Fruit fly (Drosophila melanogaster) whole organism, embryonic: ENCODE data around the gene maca.

ENCODE experiments used
- Atf3 ChIP-seq: fragments of 200-800 bp; sonication (Bioruptor generic); optimal IDR thresholded peaks from 3 replicates; lab custom pipeline; 2016; ENCODE audit warnings: missing biosample characterization, missing genetic modification characterization
- Atf6 ChIP-seq: fragments of 200-800 bp; sonication (Bioruptor generic); IDR thresholded peaks from 2 replicates; pipeline ENCODE4 v1.3.6; 2022; ENCODE audit warnings: missing biosample characterization, missing genetic modification characterization
- CG14014 ChIP-seq: fragments of 200-800 bp; sonication (Bioruptor generic); IDR thresholded peaks from 2 replicates; pipeline ENCODE4 v1.3.6; 2022; ENCODE audit warnings: missing biosample characterization, missing genetic modification characterization
- CG14667 ChIP-seq: fragments of 200-800 bp; sonication (Bioruptor generic); IDR thresholded peaks from 2 replicates; pipeline ENCODE4 v1.3.6; 2022; ENCODE audit warnings: missing biosample characterization, missing genetic modification characterization
- CG15479 ChIP-seq: fragments of 200-800 bp; sonication (Bioruptor generic); optimal IDR thresholded peaks from 3 replicates; lab custom pipeline; 2019; ENCODE audit warnings: missing biosample characterization, mild to moderate bottlenecking, missing genetic modification characterization, moderate library complexity
- CG2712 ChIP-seq: fragments of 200-800 bp; optimal IDR thresholded peaks from 3 replicates; lab custom pipeline; 2019; ENCODE audit warnings: missing biosample characterization, mild to moderate bottlenecking, missing genetic modification characterization, moderate library complexity
- CG3407 ChIP-seq: fragments of 200-800 bp; sonication (Bioruptor generic); optimal IDR thresholded peaks from 2 replicates; lab custom pipeline; 2018; ENCODE audit warnings: missing biosample characterization, mild to moderate bottlenecking, missing genetic modification characterization
- CG4282 ChIP-seq: fragments of 200-800 bp; sonication (Bioruptor generic); optimal IDR thresholded peaks from 2 replicates; lab custom pipeline; 2016; ENCODE audit warnings: missing biosample characterization, missing genetic modification characterization
- CG4404 ChIP-seq: fragments of 200-800 bp; sonication (Bioruptor generic); IDR thresholded peaks from 2 replicates; pipeline ENCODE4 v1.3.6; 2022; ENCODE audit warnings: missing biosample characterization, missing genetic modification characterization
- CG4820 ChIP-seq: fragments of 200-800 bp; sonication (Bioruptor generic); optimal IDR thresholded peaks from 3 replicates; lab custom pipeline; 2016; ENCODE audit warnings: missing biosample characterization, missing genetic modification characterization
- CG4854 ChIP-seq: fragments of 200-800 bp; sonication (Bioruptor generic); optimal IDR thresholded peaks from 2 replicates; lab custom pipeline; 2016; ENCODE audit warnings: missing biosample characterization, missing genetic modification characterization, inconsistent platforms
- CG5180 ChIP-seq: fragments of 200-800 bp; sonication (Bioruptor generic); optimal IDR thresholded peaks from 3 replicates; lab custom pipeline; 2017; ENCODE audit warnings: missing biosample characterization, missing genetic modification characterization, mild to moderate bottlenecking, moderate library complexity, missing genetic modification reagents
- CG6689 ChIP-seq: fragments of 200-800 bp; sonication (Bioruptor generic); IDR thresholded peaks from 2 replicates; pipeline ENCODE4 v1.3.6; 2022; ENCODE audit warnings: missing biosample characterization, missing genetic modification characterization
- CG6765 ChIP-seq: fragments of 200-800 bp; sonication (Bioruptor generic); optimal IDR thresholded peaks from 3 replicates; lab custom pipeline; 2017; ENCODE audit warnings: missing biosample characterization, mild to moderate bottlenecking, missing genetic modification characterization
- CG9215 ChIP-seq: fragments of 200-800 bp; sonication (Bioruptor generic); IDR thresholded peaks from 2 replicates; pipeline ENCODE4 v1.3.6; 2022; ENCODE audit warnings: missing biosample characterization, missing genetic modification characterization
- CG9609 ChIP-seq: fragments of 200-800 bp; sonication (Bioruptor generic); optimal IDR thresholded peaks from 3 replicates; lab custom pipeline; 2016; ENCODE audit warnings: missing biosample characterization, missing genetic modification characterization
- Dbx ChIP-seq: fragments of 200-800 bp; sonication (Bioruptor generic); IDR thresholded peaks from 3 replicates; pipeline ENCODE4 v1.3.6; 2022; ENCODE audit warnings: missing biosample characterization, missing genetic modification characterization
- Dek ChIP-seq: fragments of 200-800 bp; sonication (Bioruptor generic); optimal IDR thresholded peaks from 3 replicates; lab custom pipeline; 2019; ENCODE audit warnings: missing biosample characterization, mild to moderate bottlenecking, missing genetic modification characterization, moderate library complexity
- Dip3 ChIP-seq: fragments of 200-800 bp; sonication (Bioruptor generic); optimal IDR thresholded peaks from 3 replicates; lab custom pipeline; 2016; ENCODE audit warnings: missing biosample characterization, missing genetic modification characterization
- E2f2 ChIP-seq: fragments of 200-800 bp; sonication (Bioruptor generic); IDR thresholded peaks from 2 replicates; pipeline ENCODE4 v1.3.6; 2022; ENCODE audit warnings: missing biosample characterization, missing genetic modification characterization
- Ets97D ChIP-seq: fragments of 200-800 bp; sonication (Bioruptor generic); optimal IDR thresholded peaks from 3 replicates; lab custom pipeline; 2016; ENCODE audit warnings: missing biosample characterization, missing genetic modification characterization
- MBD-R2 ChIP-seq: fragments of 200-800 bp; sonication (Bioruptor generic); IDR thresholded peaks from 2 replicates; pipeline ENCODE4 v1.3.6; 2022; ENCODE audit warnings: missing biosample characterization, missing genetic modification characterization
- Max ChIP-seq: fragments of 200-800 bp; sonication (Bioruptor generic); optimal IDR thresholded peaks from 2 replicates; lab custom pipeline; 2016; ENCODE audit warnings: missing biosample characterization, mild to moderate bottlenecking, missing genetic modification characterization
- Med ChIP-seq: fragments of 200-800 bp; sonication (Bioruptor generic); peaks from one replicate; lab custom pipeline; 2016; ENCODE audit warnings: missing biosample characterization, missing genetic modification characterization, mild to moderate bottlenecking, inconsistent platforms, moderate library complexity
- ac ChIP-seq: fragments of 200-800 bp; sonication (Bioruptor generic); optimal IDR thresholded peaks from 3 replicates; lab custom pipeline; 2017; ENCODE audit warnings: missing biosample characterization, mild to moderate bottlenecking, missing genetic modification characterization
- bab2 ChIP-seq: fragments of 200-800 bp; sonication (Bioruptor generic); optimal IDR thresholded peaks from 2 replicates; lab custom pipeline; 2016; ENCODE audit warnings: missing biosample characterization, missing genetic modification characterization
- chif ChIP-seq, 2 experiments: fragments of 200-800 bp; sonication (Bioruptor generic); optimal IDR thresholded peaks; 3 replicates each; lab custom pipeline; 2016; ENCODE audit warnings: missing biosample characterization in 2 of 2, missing genetic modification characterization in 2 of 2
- chinmo ChIP-seq: fragments of 200-800 bp; sonication (Bioruptor generic); IDR thresholded peaks from 4 replicates; pipeline ENCODE4 v1.3.6; 2022; ENCODE audit warnings: missing biosample characterization, missing genetic modification characterization; ENCODE audit not compliant: partially characterized antibody
- cwo ChIP-seq: fragments of 200-800 bp; sonication (Bioruptor generic); optimal IDR thresholded peaks from 3 replicates; lab custom pipeline; 2017; ENCODE audit warnings: missing biosample characterization, missing genetic modification characterization, mild to moderate bottlenecking, moderate library complexity, missing genetic modification reagents
- da ChIP-seq: fragments of 200-800 bp; sonication (Bioruptor generic); optimal IDR thresholded peaks from 2 replicates; lab custom pipeline; 2016; ENCODE audit warnings: missing biosample characterization, missing genetic modification characterization
- danr ChIP-seq: fragments of 200-800 bp; sonication (Bioruptor generic); IDR thresholded peaks from 2 replicates; pipeline ENCODE4 v1.3.6; 2022; ENCODE audit warnings: missing biosample characterization, missing genetic modification characterization
- emc ChIP-seq: fragments of 200-800 bp; sonication (Bioruptor generic); optimal IDR thresholded peaks from 2 replicates; lab custom pipeline; 2016; ENCODE audit warnings: missing biosample characterization, missing genetic modification characterization
- esg ChIP-seq: fragments of 200-800 bp; sonication (Bioruptor generic); conservative IDR thresholded peaks from 2 replicates; pipeline ENCODE4 v1.3.6; 2022; ENCODE audit warnings: missing biosample characterization, missing genetic modification characterization
- gfzf ChIP-seq: fragments of 200-800 bp; sonication (Bioruptor generic); optimal IDR thresholded peaks from 2 replicates; lab custom pipeline; 2016; ENCODE audit warnings: missing biosample characterization, mild to moderate bottlenecking, missing genetic modification characterization, moderate library complexity
- klu ChIP-seq: fragments of 200-800 bp; sonication (Bioruptor generic); IDR thresholded peaks from 2 replicates; pipeline ENCODE4 v1.3.6; 2022; ENCODE audit warnings: missing biosample characterization, missing genetic modification characterization
- mirr ChIP-seq: fragments of 200-800 bp; sonication (Bioruptor generic); optimal IDR thresholded peaks from 3 replicates; lab custom pipeline; 2018; ENCODE audit warnings: missing biosample characterization, mild to moderate bottlenecking, missing genetic modification characterization
- nau ChIP-seq: fragments of 200-800 bp; sonication (Bioruptor generic); optimal IDR thresholded peaks from 3 replicates; lab custom pipeline; 2017; ENCODE audit warnings: missing biosample characterization, mild to moderate bottlenecking, missing genetic modification characterization, missing genetic modification reagents
- nom ChIP-seq: fragments of 200-800 bp; sonication (Bioruptor generic); optimal IDR thresholded peaks from 2 replicates; lab custom pipeline; 2017; ENCODE audit warnings: missing biosample characterization, missing genetic modification characterization, mild to moderate bottlenecking, moderate library complexity, missing genetic modification reagents
- ranshi ChIP-seq: fragments of 200-800 bp; sonication (Bioruptor generic); IDR thresholded peaks from 2 replicates; pipeline ENCODE4 v1.3.6; 2022; ENCODE audit warnings: missing biosample characterization, missing genetic modification characterization
- rib ChIP-seq: fragments of 200-800 bp; sonication (Bioruptor generic); IDR thresholded peaks from 2 replicates; pipeline ENCODE4 v1.3.6; 2022; ENCODE audit warnings: missing biosample characterization, missing genetic modification characterization
- sens ChIP-seq: fragments of 200-800 bp; sonication (Bioruptor generic); peaks from one replicate; lab custom pipeline; 2016; ENCODE audit warnings: missing biosample characterization, missing genetic modification characterization
- sim ChIP-seq: fragments of 200-800 bp; sonication (Bioruptor generic); IDR thresholded peaks from 2 replicates; pipeline ENCODE4 v1.3.6; 2022; ENCODE audit warnings: missing biosample characterization, missing genetic modification characterization
- sima ChIP-seq: fragments of 200-800 bp; sonication (Bioruptor generic); optimal IDR thresholded peaks from 2 replicates; lab custom pipeline; 2016; ENCODE audit warnings: missing biosample characterization, missing genetic modification characterization
- sna ChIP-seq: fragments of 200-800 bp; sonication (Bioruptor generic); IDR thresholded peaks from 2 replicates; pipeline ENCODE4 v1.3.6; 2022; ENCODE audit warnings: missing biosample characterization, missing genetic modification characterization; ENCODE audit not compliant: partially characterized antibody
- tgo ChIP-seq: fragments of 200-800 bp; sonication (Bioruptor generic); IDR thresholded peaks from 3 replicates; pipeline ENCODE4 v1.3.6; 2022; ENCODE audit warnings: missing biosample characterization, missing genetic modification characterization
- unc-4 ChIP-seq: fragments of 200-800 bp; sonication (Bioruptor generic); IDR thresholded peaks from 2 replicates; pipeline ENCODE4 v1.3.6; 2022; ENCODE audit warnings: missing biosample characterization, missing genetic modification characterization; ENCODE audit not compliant: partially characterized antibody
- z ChIP-seq: fragments of 200-800 bp; sonication (Bioruptor generic); IDR thresholded peaks from 3 replicates; pipeline ENCODE4 v1.3.6; 2022; ENCODE audit warnings: missing biosample characterization, missing genetic modification characterization
- zen2 ChIP-seq: fragments of 200-800 bp; sonication (Bioruptor generic); IDR thresholded peaks from 3 replicates; pipeline ENCODE4 v1.3.6; 2022; ENCODE audit warnings: missing biosample characterization, missing genetic modification characterization; ENCODE audit not compliant: partially characterized antibody

Gene maca

dm6 chr3R:15474820-15475219 lies 19.6 kb upstream of the maca start:
- peak; percentile 56 for TF ChIP-seq Med (GFP tag; lab: Kevin White, UChicago)
- no peak for TF ChIP-seq danr (GFP tag; lab: Robert Waterston, UW)
- no peak for TF ChIP-seq CG4820 (GFP tag; lab: Kevin White, UChicago)
- TF ChIP-seq Dbx (GFP tag; lab: Robert Waterston, UW) = 0 out of 3 replicates have a peak, but pooled peaks have one; percentile 10
- TF ChIP-seq CG6765 (GFP tag; lab: Kevin White, UChicago) = no peak
- TF ChIP-seq E2f2 (GFP tag; lab: Robert Waterston, UW) = no peak
- 0 out of 2 replicates have a peak, but pooled peaks have one; percentile 8 for TF ChIP-seq ranshi (GFP tag; lab: Robert Waterston, UW)
- no peak for TF ChIP-seq chif (GFP tag; optimal IDR thresholded peaks at IDR 0.05; lab: Kevin White, UChicago)
- peak; percentile 51 for TF ChIP-seq sens (GFP tag; lab: Kevin White, UChicago)
- no peak for TF ChIP-seq CG14014 (GFP tag; lab: Robert Waterston, UW)
- TF ChIP-seq CG3407 (GFP tag; lab: Kevin White, UChicago) = no peak
- no peak for TF ChIP-seq Dip3 (GFP tag; lab: Kevin White, UChicago)
- no peak for TF ChIP-seq sna (GFP tag; lab: Robert Waterston, UW)
- TF ChIP-seq, all 482 proteins: peak for 4

DNA sequence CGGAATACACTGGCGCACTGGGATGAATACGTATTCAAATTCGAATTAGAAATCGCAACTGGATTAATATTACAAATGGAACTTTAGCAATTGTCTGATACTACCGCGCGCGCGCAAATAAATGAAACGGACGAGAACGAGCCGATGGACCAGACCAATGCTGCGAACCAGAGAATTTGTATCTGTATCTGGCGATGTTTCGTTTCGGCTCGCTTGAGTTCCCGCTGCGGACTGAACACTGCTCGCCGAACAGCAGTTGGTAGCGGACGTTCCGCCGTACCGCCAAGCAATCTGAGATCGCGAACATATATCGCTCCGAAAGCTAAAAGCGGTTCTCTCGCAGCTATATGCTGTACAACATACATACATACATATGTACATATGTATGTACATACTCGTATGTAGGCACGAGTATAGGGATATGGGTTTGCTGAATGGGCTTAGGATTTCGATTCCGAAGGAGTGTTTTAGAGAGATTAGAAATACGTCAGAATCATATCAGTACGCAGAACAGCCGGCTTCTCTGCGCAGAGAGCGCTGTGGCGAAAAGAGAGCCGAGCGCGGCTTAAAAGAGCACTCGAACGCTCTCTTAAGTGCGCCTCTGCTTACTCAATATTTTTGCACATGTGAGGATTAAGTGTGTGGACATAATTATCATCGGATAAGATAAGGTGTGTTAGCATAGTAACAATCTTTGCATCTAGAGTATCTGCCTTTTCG lies 18.3 kb upstream of the maca start, which contains the start of gene AdamTS-A:
TSS of gene AdamTS-A (minus strand) at position 221 of the 720 bp plus-strand sequence.
- no peak for TF ChIP-seq CG14667 (GFP tag; lab: Robert Waterston, UW)
- TF ChIP-seq E2f2 (GFP tag; lab: Robert Waterston, UW) = no peak
- no peak for TF ChIP-seq klu (GFP tag; lab: Robert Waterston, UW)
- peak; percentile 83 for TF ChIP-seq CG5180 (GFP tag; lab: Kevin White, UChicago)
- no peak for TF ChIP-seq esg
- no peak for TF ChIP-seq emc
- TF ChIP-seq nau (GFP tag; lab: Kevin White, UChicago) = no peak
- TF ChIP-seq CG4820 (GFP tag; lab: Kevin White, UChicago) = no peak
- no peak for TF ChIP-seq CG9215
- TF ChIP-seq Dbx (GFP tag; lab: Robert Waterston, UW) = no peak
- peak; percentile 1 for TF ChIP-seq mirr (GFP tag; lab: Kevin White, UChicago)
- TF ChIP-seq unc-4 = no peak
- TF ChIP-seq MBD-R2 (GFP tag; lab: Robert Waterston, UW) = peak; percentile 24; the same call in 1 of the 2 replicates
- no peak for TF ChIP-seq gfzf (GFP tag; lab: Kevin White, UChicago)
- TF ChIP-seq z = no peak
- TF ChIP-seq ac (GFP tag; lab: Kevin White, UChicago) = no peak
- TF ChIP-seq CG9609 (GFP tag; lab: Kevin White, UChicago) = no peak
- peak; percentile 90; the same call in 2 of the 4 replicates for TF ChIP-seq chinmo (GFP tag; lab: Robert Waterston, UW)
- no peak for TF ChIP-seq nom (GFP tag; lab: Kevin White, UChicago)
- no peak for TF ChIP-seq tgo (GFP tag; lab: Robert Waterston, UW)
- TF ChIP-seq CG15479 = peak; percentile 75
- TF ChIP-seq CG4282 (GFP tag; lab: Kevin White, UChicago) = no peak
- TF ChIP-seq sima = no peak
- TF ChIP-seq CG4404 (GFP tag; lab: Robert Waterston, UW) = no peak
- TF ChIP-seq bab2 = no peak
- TF ChIP-seq Dek = no peak
- TF ChIP-seq Ets97D (GFP tag; lab: Kevin White, UChicago) = no peak
- TF ChIP-seq CG6689 = no peak
- peak; percentile 31; the same call in 1 of the 2 replicates for TF ChIP-seq rib
- TF ChIP-seq cwo = peak; percentile 0
- no peak for TF ChIP-seq sim (GFP tag; lab: Robert Waterston, UW)
- no peak for TF ChIP-seq Max (GFP tag; lab: Kevin White, UChicago)
- no peak for TF ChIP-seq Atf3 (GFP tag; lab: Kevin White, UChicago)
- TF ChIP-seq CG4854 (GFP tag; lab: Kevin White, UChicago) = no peak
- TF ChIP-seq Atf6 (GFP tag; lab: Robert Waterston, UW) = no peak
- TF ChIP-seq da (GFP tag; lab: Kevin White, UChicago) = no peak
- no peak for TF ChIP-seq CG2712 (tag; lab: Kevin White, UChicago)
- 0 out of 3 replicates have a peak, but pooled peaks have one; percentile 18 for TF ChIP-seq zen2 (GFP tag; lab: Robert Waterston, UW)
